Worm (Caenorhabditis elegans) whole organism, late embryonic: Measurements from ENCODE around the gene dct-17.

Experiments used
- ceh-24 ChIP-seq: sonication (generic microtip); optimal IDR thresholded peaks from 2 replicates; lab custom pipeline; 2016; ENCODE audit warnings: mild to moderate bottlenecking, missing genetic modification characterization, missing compliant biosample characterization
- elt-2 ChIP-seq: sonication (generic microtip); optimal IDR thresholded peaks from 2 replicates; lab custom pipeline; 2016; ENCODE audit warnings: missing genetic modification reagents, missing genetic modification characterization, missing compliant biosample characterization
- fax-1 ChIP-seq: sonication (generic microtip); optimal IDR thresholded peaks from 2 replicates; lab custom pipeline; 2016; ENCODE audit warnings: missing genotype, missing genetic modification characterization, missing compliant biosample characterization
- odd-2 ChIP-seq: sonication (generic microtip); optimal IDR thresholded peaks from 2 replicates; lab custom pipeline; 2017; ENCODE audit warnings: antibody characterized with exemption, mild to moderate bottlenecking, missing genetic modification characterization, missing compliant biosample characterization
- pha-2 ChIP-seq: sonication (generic microtip); optimal IDR thresholded peaks from 2 replicates; lab custom pipeline; 2017; ENCODE audit warnings: mild to moderate bottlenecking, missing genetic modification characterization, missing compliant biosample characterization
- pha-4 ChIP-seq: fragments of 150-350 bp; optimal IDR thresholded peaks from 2 replicates; lab custom pipeline; 2018; ENCODE audit warnings: missing biosample characterization, missing genetic modification reagents, missing genetic modification characterization
- pqm-1 ChIP-seq: sonication (generic microtip); optimal IDR thresholded peaks from 2 replicates; lab custom pipeline; 2016; ENCODE audit warnings: missing genetic modification characterization, missing compliant biosample characterization
- sox-2 ChIP-seq: fragments of 200-800 bp; sonication (Bioruptor generic); IDR thresholded peaks from 2 replicates; pipeline ENCODE4 v1.3.6; 2022; ENCODE audit warnings: missing genetic modification reagents, missing genetic modification characterization, missing compliant biosample characterization
- unc-86 ChIP-seq: sonication (generic microtip); optimal IDR thresholded peaks from 2 replicates; lab custom pipeline; 2016; ENCODE audit warnings: missing genetic modification characterization, missing compliant biosample characterization

DNA sequence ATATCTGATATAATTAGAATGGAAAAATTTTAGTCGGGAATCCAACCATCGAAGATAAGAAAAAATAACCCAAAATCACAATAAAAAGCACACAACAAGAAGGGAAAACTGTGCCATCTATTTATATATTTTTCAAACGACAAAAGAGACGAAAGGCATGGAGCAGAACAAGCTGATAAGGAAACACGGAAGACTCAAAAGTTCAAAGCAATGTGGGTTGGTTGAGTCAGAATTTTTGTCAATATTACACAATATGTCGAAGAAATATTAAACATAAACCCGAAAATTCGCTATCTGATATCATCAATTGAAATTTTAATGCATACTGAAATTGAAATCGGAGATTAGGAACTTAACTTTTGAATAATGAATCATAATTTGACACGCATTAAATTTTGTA is 14.3 kb upstream of the dct-17 start, which contains the start of gene F35E12.9:
- TF ChIP-seq ceh-24 (tag; lab: Kevin White, UChicago) (no peak), odd-2 (tag; lab: Kevin White, UChicago) (no peak), sox-2 (GFP tag; lab: Robert Waterston, UW) (no peak), fax-1 (tag; lab: Kevin White, UChicago) (no peak), pha-2 (no peak), pha-4 (tag; lab: Kevin White, UChicago) (no peak), pqm-1 (tag; lab: Kevin White, UChicago) (no peak), unc-86 (tag; lab: Kevin White, UChicago) (no peak), elt-2 (tag; lab: Kevin White, UChicago) (peak; percentile 29)
